Fruit fly (Drosophila melanogaster) whole organism, prepupa: ENCODE measurements around the gene CG7573.

Source experiments
- Blimp-1 ChIP-seq: fragments of 200-800 bp; sonication (Bioruptor generic); optimal IDR thresholded peaks from 3 replicates; lab custom pipeline; 2017; ENCODE audit warnings: missing biosample characterization, missing genetic modification characterization, mild to moderate bottlenecking, moderate library complexity, missing genetic modification reagents
- CG10631 ChIP-seq: fragments of 200-800 bp; sonication (Bioruptor generic); optimal IDR thresholded peaks from 2 replicates; lab custom pipeline; 2016; ENCODE audit warnings: missing biosample characterization, missing genetic modification characterization
- CG10669 ChIP-seq: fragments of 200-800 bp; sonication (Bioruptor generic); optimal IDR thresholded peaks from 3 replicates; lab custom pipeline; 2018; ENCODE audit warnings: missing biosample characterization, mild to moderate bottlenecking, missing genetic modification characterization, moderate library complexity
- CG11762 ChIP-seq: fragments of 200-800 bp; sonication (Bioruptor generic); optimal IDR thresholded peaks from 3 replicates; lab custom pipeline; 2016; ENCODE audit warnings: missing biosample characterization, missing genetic modification characterization; ENCODE audit not compliant: insufficient read depth
- CG11902 ChIP-seq: fragments of 200-800 bp; sonication (Bioruptor generic); optimal IDR thresholded peaks from 3 replicates; lab custom pipeline; 2016; ENCODE audit warnings: missing biosample characterization, missing genetic modification characterization
- CG15336 ChIP-seq: fragments of 200-800 bp; sonication (Bioruptor generic); IDR thresholded peaks from 2 replicates; pipeline ENCODE4 v1.3.6; 2022; ENCODE audit warnings: missing biosample characterization, missing genetic modification characterization
- CG1621 ChIP-seq: fragments of 200-800 bp; sonication (Bioruptor generic); optimal IDR thresholded peaks from 3 replicates; lab custom pipeline; 2018; ENCODE audit warnings: missing biosample characterization, mild to moderate bottlenecking, missing genetic modification characterization
- CG16779 ChIP-seq: fragments of 200-800 bp; sonication (Bioruptor generic); optimal IDR thresholded peaks from 3 replicates; lab custom pipeline; 2017; ENCODE audit warnings: missing biosample characterization, mild to moderate bottlenecking, missing genetic modification characterization
- CG31627 ChIP-seq: fragments of 200-800 bp; sonication (Bioruptor generic); optimal IDR thresholded peaks from 3 replicates; lab custom pipeline; 2016; ENCODE audit warnings: missing biosample characterization, missing genetic modification characterization
- CG3919 ChIP-seq: fragments of 200-800 bp; sonication (Bioruptor generic); optimal IDR thresholded peaks from 3 replicates; lab custom pipeline; 2016; ENCODE audit warnings: missing biosample characterization, missing genetic modification characterization
- CG6163 ChIP-seq: fragments of 200-800 bp; sonication (Bioruptor generic); IDR thresholded peaks from 3 replicates; pipeline ENCODE4 v1.3.6; 2022; ENCODE audit warnings: missing biosample characterization, missing genetic modification characterization
- CG6276 ChIP-seq: fragments of 200-800 bp; sonication (Bioruptor generic); optimal IDR thresholded peaks from 2 replicates; lab custom pipeline; 2017; ENCODE audit warnings: missing biosample characterization, mild to moderate bottlenecking, missing genetic modification characterization
- CG6808 ChIP-seq: fragments of 200-800 bp; sonication (Bioruptor generic); optimal IDR thresholded peaks from 3 replicates; lab custom pipeline; 2017; ENCODE audit warnings: missing biosample characterization, missing genetic modification characterization, mild to moderate bottlenecking, moderate library complexity, missing genetic modification reagents
- CG8119 ChIP-seq: fragments of 200-800 bp; sonication (Bioruptor generic); IDR thresholded peaks from 3 replicates; pipeline ENCODE4 v1.3.6; 2022; ENCODE audit warnings: missing biosample characterization, missing genetic modification characterization
- CG8319 ChIP-seq: fragments of 200-800 bp; sonication (Bioruptor generic); optimal IDR thresholded peaks from 3 replicates; lab custom pipeline; 2016; ENCODE audit warnings: missing biosample characterization, missing genetic modification characterization
- CG9139 ChIP-seq: fragments of 200-800 bp; sonication (Bioruptor generic); optimal IDR thresholded peaks from 3 replicates; lab custom pipeline; 2017; ENCODE audit warnings: missing biosample characterization, mild to moderate bottlenecking, missing genetic modification characterization
- Eip75B ChIP-seq: fragments of 200-800 bp; sonication (Bioruptor generic); optimal IDR thresholded peaks from 3 replicates; lab custom pipeline; 2016; ENCODE audit warnings: missing biosample characterization, missing genetic modification characterization
- Eip78C ChIP-seq: fragments of 200-800 bp; sonication (Bioruptor generic); peaks from one replicate; lab custom pipeline; 2016; ENCODE audit warnings: missing biosample characterization, missing genetic modification characterization
- Ets96B ChIP-seq: fragments of 200-800 bp; optimal IDR thresholded peaks from 2 replicates; lab custom pipeline; 2019; ENCODE audit warnings: missing biosample characterization, mild to moderate bottlenecking, missing genetic modification characterization, moderate library complexity
- Gug ChIP-seq: fragments of 200-800 bp; sonication (Bioruptor generic); IDR thresholded peaks from 2 replicates; pipeline ENCODE4 v1.3.6; 2022; ENCODE audit warnings: missing biosample characterization, missing genetic modification characterization
- Hr38 ChIP-seq: sonication (Bioruptor generic); optimal IDR thresholded peaks from 2 replicates; lab custom pipeline; 2016; ENCODE audit warnings: missing biosample characterization, missing genetic modification characterization
- Hr39 ChIP-seq: fragments of 200-800 bp; sonication (Bioruptor generic); optimal IDR thresholded peaks from 2 replicates; lab custom pipeline; 2016; ENCODE audit warnings: missing biosample characterization, missing genetic modification characterization
- Lpt ChIP-seq: fragments of 200-800 bp; sonication (Bioruptor generic); optimal IDR thresholded peaks from 3 replicates; lab custom pipeline; 2016; ENCODE audit warnings: missing biosample characterization, missing genetic modification characterization
- Met ChIP-seq: fragments of 200-800 bp; sonication (Bioruptor generic); optimal IDR thresholded peaks from 3 replicates; lab custom pipeline; 2016; ENCODE audit warnings: missing biosample characterization, missing genetic modification characterization
- OdsH ChIP-seq: fragments of 200-800 bp; sonication (Bioruptor generic); optimal IDR thresholded peaks from 3 replicates; lab custom pipeline; 2016; ENCODE audit warnings: missing biosample characterization, missing genetic modification characterization
- Sox102F ChIP-seq: fragments of 200-800 bp; sonication (Bioruptor generic); optimal IDR thresholded peaks from 2 replicates; lab custom pipeline; 2016; ENCODE audit warnings: missing biosample characterization, mild to moderate bottlenecking, missing genetic modification characterization
- Sox14 ChIP-seq: fragments of 200-800 bp; sonication (Bioruptor generic); optimal IDR thresholded peaks from 3 replicates; lab custom pipeline; 2016; ENCODE audit warnings: missing biosample characterization, missing genetic modification characterization
- Sox15 ChIP-seq: fragments of 200-800 bp; sonication (Bioruptor generic); optimal IDR thresholded peaks from 3 replicates; lab custom pipeline; 2016; ENCODE audit warnings: missing biosample characterization, missing genetic modification characterization
- acj6 ChIP-seq: fragments of 200-800 bp; sonication (Bioruptor generic); optimal IDR thresholded peaks from 3 replicates; lab custom pipeline; 2016; ENCODE audit warnings: missing biosample characterization, missing genetic modification characterization
- cyc ChIP-seq: fragments of 200-800 bp; sonication (Bioruptor generic); optimal IDR thresholded peaks from 3 replicates; lab custom pipeline; 2016; ENCODE audit warnings: missing biosample characterization, missing genetic modification characterization
- dac ChIP-seq: fragments of 200-800 bp; sonication (Bioruptor generic); optimal IDR thresholded peaks from 2 replicates; lab custom pipeline; 2017; ENCODE audit warnings: missing biosample characterization, mild to moderate bottlenecking, missing genetic modification characterization
- eg ChIP-seq: fragments of 200-800 bp; sonication (Bioruptor generic); IDR thresholded peaks from 3 replicates; pipeline ENCODE4 v1.3.6; 2022; ENCODE audit warnings: missing biosample characterization, missing genetic modification characterization
- fd59A ChIP-seq: fragments of 200-800 bp; sonication (Bioruptor generic); optimal IDR thresholded peaks from 2 replicates; lab custom pipeline; 2017; ENCODE audit warnings: missing biosample characterization, mild to moderate bottlenecking, missing genetic modification characterization, missing genetic modification reagents
- fd85E ChIP-seq: fragments of 200-800 bp; sonication (Bioruptor generic); optimal IDR thresholded peaks from 3 replicates; lab custom pipeline; 2016; ENCODE audit warnings: missing biosample characterization, missing genetic modification characterization
- fkh ChIP-seq: fragments of 200-800 bp; sonication (Bioruptor generic); optimal IDR thresholded peaks from 3 replicates; lab custom pipeline; 2017; ENCODE audit warnings: missing biosample characterization, mild to moderate bottlenecking, missing genetic modification characterization, moderate library complexity
- lz ChIP-seq: fragments of 200-800 bp; sonication (Bioruptor generic); optimal IDR thresholded peaks from 3 replicates; lab custom pipeline; 2016; ENCODE audit warnings: missing biosample characterization, missing genetic modification characterization
- pdm3 ChIP-seq: fragments of 200-800 bp; sonication (Bioruptor generic); optimal IDR thresholded peaks from 3 replicates; lab custom pipeline; 2016; ENCODE audit warnings: missing biosample characterization, missing genetic modification characterization
- salr ChIP-seq, 2 experiments: fragments of 200-800 bp; sonication (Bioruptor generic); optimal IDR thresholded peaks; 3 replicates each; lab custom pipeline; 2016 to 2018; ENCODE audit warnings: missing biosample characterization in 2 of 2, missing genetic modification characterization in 2 of 2, mild to moderate bottlenecking in 1 of 2
- spab ChIP-seq: fragments of 200-800 bp; sonication (Bioruptor generic); optimal IDR thresholded peaks from 2 replicates; lab custom pipeline; 2017; ENCODE audit warnings: missing biosample characterization, mild to moderate bottlenecking, missing genetic modification characterization, missing genetic modification reagents
- ss ChIP-seq, 2 experiments: fragments of 200-800 bp; sonication (Bioruptor generic); optimal IDR thresholded peaks; 2 replicates in 1 of 2; 3 replicates in 1 of 2; lab custom pipeline; 2017 to 2018; ENCODE audit warnings: mild to moderate bottlenecking in 2 of 2, missing biosample characterization in 2 of 2, missing genetic modification characterization in 2 of 2, moderate library complexity in 1 of 2
- svp ChIP-seq: fragments of 200-800 bp; sonication (Bioruptor generic); peaks from one replicate; lab custom pipeline; 2016; ENCODE audit warnings: missing biosample characterization, missing genetic modification characterization
- topi ChIP-seq: fragments of 200-800 bp; sonication (Bioruptor generic); optimal IDR thresholded peaks from 3 replicates; lab custom pipeline; 2016; ENCODE audit warnings: missing biosample characterization, missing genetic modification characterization
- vri ChIP-seq: fragments of 200-800 bp; sonication (Bioruptor generic); optimal IDR thresholded peaks from 3 replicates; lab custom pipeline; 2016; ENCODE audit warnings: missing biosample characterization, mild to moderate bottlenecking, missing genetic modification characterization

CG7573 gene

dm6 chr3L:11311447-11311846 lies at the start of gene CG7573:
TSS of gene CG7573 (plus strand) at chr3L:11311747.
- TF ChIP-seq eg, result no peak
- no peak for TF ChIP-seq Ets96B (tag; lab: Kevin White, UChicago)
- TF ChIP-seq Gug (GFP tag; lab: Robert Waterston, UW), result no peak
- TF ChIP-seq CG9139, result no peak
- no peak for TF ChIP-seq CG10631 (GFP tag; lab: Kevin White, UChicago)
- no peak for TF ChIP-seq spab (GFP tag; lab: Kevin White, UChicago)
- no peak for TF ChIP-seq Eip78C
- TF ChIP-seq Lpt (GFP tag; lab: Kevin White, UChicago), result no peak
- no peak for TF ChIP-seq salr (GFP tag; optimal IDR thresholded peaks at IDR 0.05; lab: Kevin White, UChicago)

- no peak for TF ChIP-seq ss (GFP tag; optimal IDR thresholded peaks at IDR 0.05; lab: Kevin White, UChicago)
- 0 out of 3 replicates have a peak, but pooled peaks have one; percentile 15 for TF ChIP-seq CG8119
- peak; percentile 41 for TF ChIP-seq topi (GFP tag; lab: Kevin White, UChicago)
- TF ChIP-seq acj6, result peak; percentile 15
- TF ChIP-seq OdsH, result peak; percentile 30
- peak; percentile 19 for TF ChIP-seq spab (GFP tag; lab: Kevin White, UChicago)
- TF ChIP-seq CG3919 (GFP tag; lab: Kevin White, UChicago), result peak; percentile 34
- peak; percentile 38 for TF ChIP-seq CG11762 (GFP tag; lab: Kevin White, UChicago)
- no peak for TF ChIP-seq dac (GFP tag; lab: Kevin White, UChicago)
- no peak for TF ChIP-seq Sox102F (GFP tag; lab: Kevin White, UChicago)
- peak; percentile 30 for TF ChIP-seq CG10631 (GFP tag; lab: Kevin White, UChicago)
- no peak for TF ChIP-seq CG6808 (GFP tag; lab: Kevin White, UChicago)
- TF ChIP-seq svp (GFP tag; lab: Kevin White, UChicago), result peak; percentile 50
- peak; percentile 12 for TF ChIP-seq lz (GFP tag; lab: Kevin White, UChicago)
- peak; percentile 7 for TF ChIP-seq Hr39 (GFP tag; lab: Kevin White, UChicago)
- TF ChIP-seq Ets96B (tag; lab: Kevin White, UChicago), result no peak
- no peak for TF ChIP-seq CG1621 (tag; lab: Kevin White, UChicago)
- peak; percentile 15 for TF ChIP-seq Sox14
- TF ChIP-seq Eip75B (GFP tag; lab: Kevin White, UChicago), result peak; percentile 41
- peak; percentile 5 for TF ChIP-seq CG11902 (GFP tag; lab: Kevin White, UChicago)
- peak; percentile 33; the same call in 1 of the 2 replicates for TF ChIP-seq Gug (GFP tag; lab: Robert Waterston, UW)
- peak; percentile 59; the same call in 2 of the 3 replicates for TF ChIP-seq CG6163
- TF ChIP-seq CG15336 (GFP tag; lab: Robert Waterston, UW), result 0 out of 2 replicates have a peak, but pooled peaks have one; percentile 15
- peak; percentile 68 for TF ChIP-seq Eip78C
- peak; percentile 6 for TF ChIP-seq cyc (GFP tag; lab: Kevin White, UChicago)
- no peak for TF ChIP-seq Sox15 (GFP tag; lab: Kevin White, UChicago)
- TF ChIP-seq Met (GFP tag; lab: Kevin White, UChicago), result no peak
Observed at dm6 chr3L:11262159-11262558, 49.4 kb upstream of the CG7573 start.

dm6 chr3L:11263985-11264384 lies 47.6 kb upstream of the CG7573 start:
- TF ChIP-seq Blimp-1 (GFP tag; lab: Kevin White, UChicago) (peak; percentile 9), vri (GFP tag; lab: Kevin White, UChicago) (peak; percentile 89), CG6276 (GFP tag; lab: Kevin White, UChicago) (no peak), Sox15 (GFP tag; lab: Kevin White, UChicago) (no peak)
- TF ChIP-seq, all 60 proteins: peak for 2

- TF ChIP-seq Eip78C (peak; percentile 74), Sox14 (no peak), CG8319 (GFP tag; lab: Kevin White, UChicago) (no peak), Lpt (GFP tag; lab: Kevin White, UChicago) (no peak), CG15336 (GFP tag; lab: Robert Waterston, UW) (0 out of 2 replicates have a peak, but pooled peaks have one; percentile 26), dac (GFP tag; lab: Kevin White, UChicago) (no peak), fkh (GFP tag; lab: Kevin White, UChicago) (peak; percentile 41), Gug (GFP tag; lab: Robert Waterston, UW) (no peak), CG31627 (GFP tag; lab: Kevin White, UChicago) (peak; percentile 8), topi (GFP tag; lab: Kevin White, UChicago) (no peak), pdm3 (peak; percentile 13), CG16779 (tag; lab: Kevin White, UChicago) (no peak), fd59A (GFP tag; lab: Kevin White, UChicago) (no peak), fd85E (GFP tag; lab: Kevin White, UChicago) (no peak), svp (GFP tag; lab: Kevin White, UChicago) (peak; percentile 86), CG10669 (no peak), Blimp-1 (GFP tag; lab: Kevin White, UChicago) (no peak), Hr38 (GFP tag; lab: Kevin White, UChicago) (no peak), eg (no peak), CG3919 (GFP tag; lab: Kevin White, UChicago) (peak; percentile 3)
Observed at dm6 chr3L:11272243-11273012, 39.1 kb upstream of the CG7573 start.
